Comparison of ENCODE assay signal across 1 fruit fly cellular context in genomic region chr2L:7685290-7685689, dm6.
TF ChIP-seq lines count a peak whose summit lies in the region.

No protein-coding gene starts in this region.

TF ChIP-seq in whole organism, embryonic, 481 proteins besides CTCF, POLR2A, EP300 and RAD21 (continued from another document):
- TF ChIP-seq Drgx (GFP tag; IDR thresholded peaks at IDR 0.05; lab: Robert Waterston, UW) (no peak), ATbp (GFP tag; optimal IDR thresholded peaks at IDR 0.05; lab: Kevin White, UChicago) (no peak), vnd (GFP tag; IDR thresholded peaks at IDR 0.05; lab: Robert Waterston, UW; ENCODE audit: partially characterized antibody) (0 out of 3 replicates have a peak, but pooled peaks have one; percentile 32), CG16815 (GFP tag; optimal IDR thresholded peaks at IDR 0.05; lab: Kevin White, UChicago) (no peak), grn (GFP tag; optimal IDR thresholded peaks at IDR 0.05; lab: Kevin White, UChicago) (peak; percentile 95), CG2889 (GFP tag; IDR thresholded peaks at IDR 0.05; lab: Robert Waterston, UW) (no peak), mirr (GFP tag; optimal IDR thresholded peaks at IDR 0.05; lab: Kevin White, UChicago) (peak; percentile 96), CG33557 (GFP tag; optimal IDR thresholded peaks at IDR 0.05; lab: Kevin White, UChicago) (no peak), E2f1 (GFP tag; IDR thresholded peaks at IDR 0.05; lab: Robert Waterston, UW) (no peak), CG43689 (GFP tag; IDR thresholded peaks at IDR 0.05; lab: Robert Waterston, UW) (no peak), CG12299 (tag; optimal IDR thresholded peaks at IDR 0.05; lab: Kevin White, UChicago) (no peak), CG11456 (GFP tag; IDR thresholded peaks at IDR 0.05; lab: Robert Waterston, UW) (no peak), Hr78 (GFP tag; optimal IDR thresholded peaks at IDR 0.05; lab: Kevin White, UChicago) (peak in 1 of 2 experiments; percentile 26), Hey (tag; optimal IDR thresholded peaks at IDR 0.05; lab: Kevin White, UChicago) (peak; percentile 36), her (GFP tag; optimal IDR thresholded peaks at IDR 0.05; lab: Kevin White, UChicago) (no peak), CG8290 (GFP tag; optimal IDR thresholded peaks at IDR 0.05; lab: Kevin White, UChicago) (no peak), CG8290 (tag; optimal IDR thresholded peaks at IDR 0.05; lab: Kevin White, UChicago) (no peak), Adf1 (GFP tag; IDR thresholded peaks at IDR 0.05; lab: Robert Waterston, UW) (peak; percentile 11; the same call in 1 of the 2 replicates), CG31388 (GFP tag; optimal IDR thresholded peaks at IDR 0.05; lab: Kevin White, UChicago) (no peak), NfI (GFP tag; optimal IDR thresholded peaks at IDR 0.05; lab: Kevin White, UChicago) (no peak), CG34376 (GFP tag; optimal IDR thresholded peaks at IDR 0.05; lab: Kevin White, UChicago) (peak; percentile 97), lab (GFP tag; optimal IDR thresholded peaks at IDR 0.05; lab: Kevin White, UChicago) (peak; percentile 83), ato (GFP tag; IDR thresholded peaks at IDR 0.05; lab: Robert Waterston, UW; ENCODE audit: partially characterized antibody) (no peak), sd (tag; optimal IDR thresholded peaks at IDR 0.05; lab: Kevin White, UChicago) (peak; percentile 97), chn (GFP tag; optimal IDR thresholded peaks at IDR 0.05; lab: Kevin White, UChicago) (no peak), hbn (GFP tag; IDR thresholded peaks at IDR 0.05; lab: Robert Waterston, UW; ENCODE audit: partially characterized antibody) (no peak), CG11696 (GFP tag; IDR thresholded peaks at IDR 0.05; lab: Robert Waterston, UW) (no peak), Aef1 (GFP tag; IDR thresholded peaks at IDR 0.05; lab: Robert Waterston, UW) (no peak), CG2712 (tag; optimal IDR thresholded peaks at IDR 0.05; lab: Kevin White, UChicago) (no peak), CG18619 (GFP tag; optimal IDR thresholded peaks at IDR 0.05; lab: Kevin White, UChicago) (no peak), salm (tag; optimal IDR thresholded peaks at IDR 0.05; lab: Kevin White, UChicago) (peak; percentile 30), CG34224 (GFP tag; IDR thresholded peaks at IDR 0.05; lab: Robert Waterston, UW; ENCODE audit: partially characterized antibody) (no peak), CG14965 (GFP tag; optimal IDR thresholded peaks at IDR 0.05; lab: Kevin White, UChicago; ENCODE audit: borderline replicate concordance) (no peak), chinmo (GFP tag; IDR thresholded peaks at IDR 0.05; lab: Robert Waterston, UW; ENCODE audit: partially characterized antibody) (peak; percentile 79; the same call in 1 of the 4 replicates), fd96Cb (tag; optimal IDR thresholded peaks at IDR 0.05; lab: Kevin White, UChicago) (no peak), CG11695 (GFP tag; IDR thresholded peaks at IDR 0.05; lab: Robert Waterston, UW) (no peak), CG13296 (GFP tag; optimal IDR thresholded peaks at IDR 0.05; lab: Kevin White, UChicago) (peak; percentile 38), nom (GFP tag; optimal IDR thresholded peaks at IDR 0.05; lab: Kevin White, UChicago) (no peak)
